Worm (Caenorhabditis elegans): ENCODE results near the gene daf-2.

The daf-2 gene

ce11 chrIII:3026679-3027078, 14.0 kb downstream of the daf-2 start:
- TF ChIP-seq nhr-11 (tag; optimal IDR thresholded peaks at IDR 0.05) = no peak

- TF ChIP-seq mbf-1 (tag; optimal IDR thresholded peaks at IDR 0.05) (no peak), skn-1 (tag; optimal IDR thresholded peaks at IDR 0.05) (no peak), alr-1 (tag; optimal IDR thresholded peaks at IDR 0.05) (no peak), nhr-237 (tag; optimal IDR thresholded peaks at IDR 0.05) (no peak), sem-4 (tag; optimal IDR thresholded peaks at IDR 0.05) (no peak), ztf-1 (GFP tag; conservative IDR thresholded peaks at IDR 0.05) (no peak), sma-3 (GFP tag; optimal IDR thresholded peaks at IDR 0.05) (no peak), lin-11 (tag; optimal IDR thresholded peaks at IDR 0.05) (no peak), nhr-21 (tag; optimal IDR thresholded peaks at IDR 0.05) (no peak), snpc-4 (tag; optimal IDR thresholded peaks at IDR 0.05) (no peak), nhr-11 (tag; optimal IDR thresholded peaks at IDR 0.05) (no peak), nhr-12 (tag; optimal IDR thresholded peaks at IDR 0.05) (no peak)
Measured at ce11 chrIII:3020035-3020434, 20.6 kb downstream of the daf-2 start.

DNA sequence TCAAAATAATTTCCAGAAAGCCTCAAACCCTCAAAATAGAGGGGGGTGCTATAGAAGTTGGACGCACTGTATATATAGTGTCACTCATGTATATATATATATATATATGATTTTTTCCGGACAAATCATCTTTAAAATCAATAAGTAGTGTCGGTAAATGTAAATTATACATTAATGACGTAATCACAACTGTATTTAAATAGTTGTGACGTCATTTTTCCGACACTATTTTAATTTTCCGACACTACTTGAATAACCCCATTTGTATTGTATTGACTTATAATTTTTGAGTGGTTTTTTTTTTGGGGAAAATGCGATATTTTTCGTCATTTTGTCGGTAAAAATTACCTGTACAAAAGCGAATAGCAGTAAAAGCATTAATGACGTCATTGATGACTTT, 21.8 kb downstream of the daf-2 start:
- TF ChIP-seq mdl-1 (tag; optimal IDR thresholded peaks at IDR 0.05) = no peak
- TF ChIP-seq aly-2 (tag; optimal IDR thresholded peaks at IDR 0.05) = no peak
- TF ChIP-seq ama-1 (optimal IDR thresholded peaks at IDR 0.05) = no peak
- no peak for TF ChIP-seq gmeb-1 (tag; optimal IDR thresholded peaks at IDR 0.05)
- TF ChIP-seq zag-1 (tag; optimal IDR thresholded peaks at IDR 0.05) = no peak
- TF ChIP-seq mbf-1 (tag; optimal IDR thresholded peaks at IDR 0.05) = no peak
- TF ChIP-seq fos-1 (tag; optimal IDR thresholded peaks at IDR 0.05) = no peak
- no peak for TF ChIP-seq unc-62 (GFP tag; optimal IDR thresholded peaks at IDR 0.05)
- TF ChIP-seq nhr-21 (tag; optimal IDR thresholded peaks at IDR 0.05) = no peak
- no peak for TF ChIP-seq alr-1 (tag; optimal IDR thresholded peaks at IDR 0.05)
- TF ChIP-seq skn-1 (tag; optimal IDR thresholded peaks at IDR 0.05) = no peak
- no peak for TF ChIP-seq unc-55 (GFP tag; optimal IDR thresholded peaks at IDR 0.05)
- no peak for TF ChIP-seq R02D3.7 (tag; optimal IDR thresholded peaks at IDR 0.05)

DNA sequence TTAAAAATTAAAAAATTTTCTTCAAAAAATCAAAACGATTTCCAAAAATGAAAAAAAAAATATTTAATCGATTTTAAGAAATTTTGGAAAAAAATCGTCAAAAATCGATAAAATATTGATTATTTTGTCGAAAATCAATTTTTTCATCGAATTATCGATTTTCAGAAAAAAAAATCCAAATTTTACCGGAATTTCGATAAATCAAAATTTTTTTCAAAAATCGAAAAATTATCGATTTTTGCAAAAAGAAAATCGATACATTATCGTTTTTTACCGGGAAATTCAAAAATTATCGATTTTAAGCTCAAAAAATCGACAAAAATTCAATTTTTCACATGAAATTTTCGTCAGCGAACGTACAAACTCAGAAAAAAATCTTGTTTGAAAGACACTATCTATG, 45.4 kb downstream of the daf-2 start:
- no peak for TF ChIP-seq nhr-11 (tag; optimal IDR thresholded peaks at IDR 0.05)
- TF ChIP-seq unc-39 (tag; optimal IDR thresholded peaks at IDR 0.05) = no peak
- TF ChIP-seq nhr-237 (tag; optimal IDR thresholded peaks at IDR 0.05) = no peak
- no peak for TF ChIP-seq ama-1 (optimal IDR thresholded peaks at IDR 0.05)
- no peak for TF ChIP-seq ztf-1 (GFP tag; conservative IDR thresholded peaks at IDR 0.05)
- TF ChIP-seq sem-4 (tag; optimal IDR thresholded peaks at IDR 0.05) = no peak
- TF ChIP-seq Y55F3AM.14 (GFP tag; optimal IDR thresholded peaks at IDR 0.05) = no peak
- no peak for TF ChIP-seq aly-2 (tag; optimal IDR thresholded peaks at IDR 0.05)
- no peak for TF ChIP-seq skn-1 (tag; optimal IDR thresholded peaks at IDR 0.05)
- TF ChIP-seq elt-3 (tag; optimal IDR thresholded peaks at IDR 0.05) = no peak
- no peak for TF ChIP-seq lin-39 (tag; optimal IDR thresholded peaks at IDR 0.05)
- TF ChIP-seq elt-1 (tag; optimal IDR thresholded peaks at IDR 0.05) = no peak
- no peak for TF ChIP-seq peb-1 (tag; optimal IDR thresholded peaks at IDR 0.05)
- TF ChIP-seq ztf-4 (tag; optimal IDR thresholded peaks at IDR 0.05) = no peak
- no peak for TF ChIP-seq unc-62 (GFP tag; optimal IDR thresholded peaks at IDR 0.05)
- TF ChIP-seq mdl-1 (tag; optimal IDR thresholded peaks at IDR 0.05) = no peak
- no peak for TF ChIP-seq nhr-12 (tag; optimal IDR thresholded peaks at IDR 0.05)
- no peak for TF ChIP-seq nhr-6 (tag; optimal IDR thresholded peaks at IDR 0.05)
- TF ChIP-seq unc-55 (GFP tag; optimal IDR thresholded peaks at IDR 0.05) = no peak

DNA sequence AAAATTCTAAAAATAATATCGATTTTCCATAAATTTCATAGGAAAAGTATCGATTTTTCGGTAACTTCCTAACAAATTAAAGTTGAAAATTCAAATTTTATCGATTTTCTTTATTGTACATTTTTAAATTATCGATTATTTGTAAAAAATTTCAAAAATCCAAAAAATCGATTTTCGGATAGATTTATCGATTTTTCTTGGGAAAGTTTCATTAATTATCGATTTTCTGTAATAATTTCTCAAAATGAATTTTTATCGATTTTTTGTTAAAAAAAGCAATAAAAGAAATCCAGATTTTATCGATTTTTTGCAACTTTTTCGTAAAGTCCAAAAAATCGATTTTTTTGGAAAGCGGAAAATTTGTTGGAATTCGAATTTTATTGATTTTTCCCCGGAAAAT, 46.7 kb downstream of the daf-2 start:
- no peak for TF ChIP-seq unc-55 (GFP tag; optimal IDR thresholded peaks at IDR 0.05)
- TF ChIP-seq lsy-2 (tag; optimal IDR thresholded peaks at IDR 0.05) = no peak
- TF ChIP-seq skn-1 (tag; optimal IDR thresholded peaks at IDR 0.05) = no peak
- TF ChIP-seq gmeb-1 (tag; optimal IDR thresholded peaks at IDR 0.05) = no peak
- TF ChIP-seq ceh-16 (tag; optimal IDR thresholded peaks at IDR 0.05) = no peak

ce11 chrIII:2992234-2992633, 48.4 kb downstream of the daf-2 start:
- TF ChIP-seq nhr-237 (tag; optimal IDR thresholded peaks at IDR 0.05) = no peak
- no peak for TF ChIP-seq F13H6.1 (tag; optimal IDR thresholded peaks at IDR 0.05)
- TF ChIP-seq elt-3 (tag; optimal IDR thresholded peaks at IDR 0.05) = no peak
- no peak for TF ChIP-seq aly-2 (tag; optimal IDR thresholded peaks at IDR 0.05)
- no peak for TF ChIP-seq nhr-21 (tag; optimal IDR thresholded peaks at IDR 0.05)
- no peak for TF ChIP-seq ceh-16 (tag; optimal IDR thresholded peaks at IDR 0.05)
- TF ChIP-seq peb-1 (tag; optimal IDR thresholded peaks at IDR 0.05) = no peak
- no peak for TF ChIP-seq lin-11 (tag; optimal IDR thresholded peaks at IDR 0.05)
- no peak for TF ChIP-seq lin-13 (GFP tag; optimal IDR thresholded peaks at IDR 0.05)
- no peak for TF ChIP-seq blmp-1 (tag; optimal IDR thresholded peaks at IDR 0.05; ENCODE audit: insufficient read depth)
- no peak for TF ChIP-seq unc-39 (tag; optimal IDR thresholded peaks at IDR 0.05)
- TF ChIP-seq elt-1 (tag; optimal IDR thresholded peaks at IDR 0.05) = no peak

Measured in whole organism, L2 larva.